Fruit fly (Drosophila melanogaster) S2 (cell line): Measurements from ENCODE around the gene CG7579.

Source experiments
- CG8478 ChIP-seq: fragments of >200 bp; optimal IDR thresholded peaks from 2 replicates; lab custom pipeline; 2018
- CTCF ChIP-seq, 2 experiments: fragments of >200 bp; optimal IDR thresholded peaks; 2 replicates each; lab custom pipeline; 2018

The CG7579 gene

dm6 chr3L:15708158-15708557, 24.9 kb upstream of the CG7579 start:
- TF ChIP-seq CG8478 (lab: Kevin White, UChicago) (no peak), CTCF (optimal IDR thresholded peaks at IDR 0.05; lab: Kevin White, UChicago) (no peak)

DNA sequence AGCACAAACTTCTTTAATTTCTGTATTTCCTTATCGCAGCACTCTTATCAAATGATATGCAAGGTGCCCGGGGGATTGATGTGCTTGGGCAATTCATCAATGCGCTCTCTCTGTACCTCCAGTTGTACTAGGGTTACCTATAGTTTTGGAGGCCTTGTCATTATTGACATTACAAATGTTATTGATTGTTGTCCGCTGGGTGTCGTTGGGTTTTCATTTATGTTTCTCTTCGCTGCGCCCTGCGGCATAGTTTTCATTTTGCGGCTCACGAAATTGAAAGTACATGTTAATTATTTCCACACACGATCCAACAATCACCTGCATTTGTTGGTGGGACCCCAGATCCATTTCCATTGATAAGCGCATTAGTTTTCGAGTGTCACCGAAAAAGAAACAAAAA, 23.0 kb upstream of the CG7579 start:
- no peak for TF ChIP-seq CG8478 (lab: Kevin White, UChicago)
- TF ChIP-seq CTCF (optimal IDR thresholded peaks at IDR 0.05; lab: Kevin White, UChicago), result no peak

DNA sequence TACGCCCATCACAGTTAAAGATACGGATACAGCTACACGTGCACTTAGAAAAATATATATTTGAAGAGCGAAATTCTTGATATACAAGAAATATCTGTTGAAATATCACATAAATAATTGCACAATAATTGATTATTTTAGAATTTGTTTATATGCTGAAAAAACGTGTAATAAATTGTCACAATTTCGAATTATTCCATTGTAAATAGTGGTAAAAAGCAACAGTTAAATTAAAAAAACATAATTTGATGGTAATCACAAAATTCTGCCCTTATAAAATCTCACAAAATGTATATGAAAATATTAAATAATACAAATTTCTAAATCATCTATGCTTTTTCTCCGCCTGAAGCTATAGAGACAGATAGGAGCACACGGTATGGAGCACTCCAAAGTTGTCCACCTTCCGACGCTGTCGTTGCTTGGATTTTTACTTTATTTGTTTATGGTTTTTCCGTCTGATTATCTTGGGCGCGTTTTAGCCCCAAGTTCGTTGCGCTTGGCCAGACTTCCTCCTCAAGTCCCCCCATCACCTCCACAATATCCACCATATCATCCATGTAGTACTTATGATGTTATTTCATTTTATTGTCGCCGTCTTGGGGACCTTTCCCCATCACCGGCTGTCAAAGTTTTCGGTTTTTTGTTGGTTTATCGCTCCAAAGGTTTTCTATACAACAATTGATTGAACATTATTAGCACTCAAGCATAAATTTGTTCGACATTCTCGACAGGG, 21.2 kb upstream of the CG7579 start:
- TF ChIP-seq CG8478 (lab: Kevin White, UChicago) (no peak), CTCF (optimal IDR thresholded peaks at IDR 0.05; lab: Kevin White, UChicago) (no peak)

- TF ChIP-seq CTCF (optimal IDR thresholded peaks at IDR 0.05; lab: Kevin White, UChicago), result no peak
- no peak for TF ChIP-seq CG8478 (lab: Kevin White, UChicago)
Observed at dm6 chr3L:15703330-15704119, 20.3 kb upstream of the CG7579 start.

dm6 chr3L:15702191-15702590, 18.9 kb upstream of the CG7579 start:
- TF ChIP-seq CG8478 (lab: Kevin White, UChicago) (no peak), CTCF (optimal IDR thresholded peaks at IDR 0.05; lab: Kevin White, UChicago) (no peak)

DNA sequence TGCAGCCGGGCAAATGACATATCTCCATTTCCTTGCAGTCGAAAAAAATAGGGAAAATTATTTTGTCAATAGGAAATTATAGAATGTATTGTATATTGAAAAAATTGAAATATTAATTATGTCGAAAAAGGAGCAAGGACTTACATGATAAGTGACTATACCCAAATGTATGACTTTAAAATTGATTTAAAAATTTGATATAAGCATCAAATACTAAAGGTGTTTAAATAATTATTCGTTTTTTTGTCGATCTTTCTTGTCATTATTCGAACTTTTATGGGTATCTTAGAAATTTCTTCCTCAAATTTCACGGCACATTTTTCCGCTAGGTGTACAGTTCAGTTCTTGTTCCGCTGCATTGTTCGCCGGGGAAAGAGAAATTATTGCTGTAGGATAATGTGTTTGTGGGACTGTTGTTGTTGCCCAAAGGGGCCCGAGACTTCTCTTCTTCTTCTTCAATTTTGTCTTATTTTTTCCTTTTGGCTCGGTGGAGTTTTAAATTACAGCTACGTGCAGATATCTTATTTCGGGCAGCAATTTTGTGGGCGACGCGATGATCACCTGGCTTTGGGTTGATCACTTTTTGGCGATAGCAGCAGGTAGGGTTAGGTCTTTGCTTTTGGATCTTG, 17.2 kb upstream of the CG7579 start:
- TF ChIP-seq CG8478 (lab: Kevin White, UChicago) (no peak), CTCF (optimal IDR thresholded peaks at IDR 0.05; lab: Kevin White, UChicago) (no peak)

- TF ChIP-seq CTCF (optimal IDR thresholded peaks at IDR 0.05; lab: Kevin White, UChicago), result no peak
- no peak for TF ChIP-seq CG8478 (lab: Kevin White, UChicago)
Observed at dm6 chr3L:15699626-15700337, 16.5 kb upstream of the CG7579 start, which contains the start of gene comm2. Gene comm2 (minus strand): TSS chr3L:15699850.

dm6 chr3L:15697916-15698315, 14.7 kb upstream of the CG7579 start:
- TF ChIP-seq CTCF (optimal IDR thresholded peaks at IDR 0.05; lab: Kevin White, UChicago) (no peak), CG8478 (lab: Kevin White, UChicago) (no peak)

DNA sequence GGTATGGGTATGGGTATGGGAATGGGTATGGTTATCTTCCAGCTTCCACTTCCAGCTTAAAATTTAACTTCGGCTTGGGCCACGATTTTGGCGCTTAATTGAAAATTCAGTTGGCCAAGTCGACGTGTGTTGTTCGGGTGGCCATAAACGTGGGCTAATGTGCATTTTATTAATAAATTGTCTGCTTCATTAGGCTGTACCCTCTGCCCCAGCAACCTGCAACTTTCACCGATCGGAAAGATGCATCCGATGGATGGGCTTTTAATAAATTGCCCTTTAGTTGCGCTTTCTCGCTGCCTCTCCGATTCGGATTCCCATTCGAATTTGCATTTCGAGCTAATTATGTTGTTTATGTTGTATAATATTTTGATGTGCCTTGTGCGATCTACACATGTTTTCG, 11.9 kb upstream of the CG7579 start:
- TF ChIP-seq CG8478 (lab: Kevin White, UChicago), result no peak
- TF ChIP-seq CTCF (optimal IDR thresholded peaks at IDR 0.05; lab: Kevin White, UChicago), result no peak

DNA sequence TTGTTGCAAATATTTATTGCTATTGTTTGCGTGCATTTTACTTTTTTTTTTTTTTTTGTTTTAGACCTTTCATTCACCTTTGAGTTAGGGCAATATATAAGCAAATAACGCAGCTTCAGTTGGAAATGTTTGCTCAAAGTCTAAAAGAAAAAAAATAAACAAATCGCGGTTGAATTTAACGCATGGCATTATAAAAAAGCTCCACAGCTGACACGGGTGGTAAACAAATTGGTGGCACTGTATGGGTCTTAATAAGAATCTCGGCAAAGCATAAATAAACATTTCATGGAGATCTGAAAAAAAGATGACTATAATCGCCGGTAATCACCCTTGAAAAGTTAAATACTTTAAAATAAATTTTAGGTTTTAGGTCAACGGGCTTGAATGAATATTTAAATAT, 11.2 kb upstream of the CG7579 start:
- TF ChIP-seq CTCF (optimal IDR thresholded peaks at IDR 0.05; lab: Kevin White, UChicago) (no peak), CG8478 (lab: Kevin White, UChicago) (no peak)

- no peak for TF ChIP-seq CG8478 (lab: Kevin White, UChicago)
Observed at dm6 chr3L:15692794-15693532, 9.7 kb upstream of the CG7579 start.

dm6 chr3L:15692388-15692787, 9.1 kb upstream of the CG7579 start:
- no peak for TF ChIP-seq CTCF (optimal IDR thresholded peaks at IDR 0.05; lab: Kevin White, UChicago)
- no peak for TF ChIP-seq CG8478 (lab: Kevin White, UChicago)

DNA sequence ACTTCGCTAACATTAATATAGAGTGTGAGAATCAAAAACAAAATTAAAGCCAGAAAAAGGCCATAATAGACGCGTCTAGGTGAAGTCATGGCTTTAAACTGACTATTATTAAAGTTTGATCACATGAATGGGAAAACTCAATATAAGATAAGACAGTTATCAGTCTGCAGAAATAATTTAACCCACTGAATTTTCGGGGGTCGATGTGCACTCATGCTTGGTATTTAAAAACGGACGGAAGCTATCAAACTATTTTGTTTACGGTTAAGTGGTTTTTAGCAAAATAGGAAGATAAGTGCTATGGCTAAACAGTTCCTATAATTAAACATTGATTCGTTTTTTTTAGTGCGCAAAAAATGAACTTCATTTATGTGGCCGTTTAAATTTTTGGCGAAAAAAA, 8.7 kb upstream of the CG7579 start, which contains the start of gene CG34451:
Gene CG34451 (minus strand): TSS at position 101 of the 400 bp plus-strand sequence.
- TF ChIP-seq CG8478 (lab: Kevin White, UChicago) (no peak), CTCF (optimal IDR thresholded peaks at IDR 0.05; lab: Kevin White, UChicago) (no peak)
